Fruit fly (Drosophila melanogaster) whole organism, larva: ENCODE results near the gene AcCoAS.

Source experiments
- noc ChIP-seq: fragments of 200-800 bp; sonication (Bioruptor generic); optimal IDR thresholded peaks from 3 replicates; lab custom pipeline; 2019; ENCODE audit warnings: missing biosample characterization, mild to moderate bottlenecking, missing genetic modification characterization, moderate library complexity

The AcCoAS gene

DNA sequence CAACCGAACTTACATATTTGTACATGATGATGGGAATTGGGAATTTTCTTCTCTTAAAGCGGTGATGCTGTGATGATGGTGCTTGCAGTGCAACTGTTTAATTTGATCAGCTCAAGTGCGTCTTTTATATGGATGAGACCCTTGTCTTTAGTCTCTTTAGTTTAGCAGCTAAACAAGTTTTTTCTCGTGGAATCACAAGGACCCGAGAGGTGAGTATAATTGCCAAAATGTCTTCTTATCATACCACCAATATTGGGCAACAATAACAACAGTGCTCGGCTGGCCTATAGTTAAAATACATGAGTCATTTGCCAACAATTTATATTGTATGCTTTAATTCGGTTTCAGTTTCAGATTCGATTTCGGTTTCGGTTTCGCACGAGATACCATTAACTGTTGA, 17.7 kb upstream of the AcCoAS start, which contains the start of gene Edg78E:
Gene Edg78E (minus strand): TSS at position 101 of the 400 bp plus-strand sequence.
- TF ChIP-seq noc (tag; lab: Kevin White, UChicago): no peak

DNA sequence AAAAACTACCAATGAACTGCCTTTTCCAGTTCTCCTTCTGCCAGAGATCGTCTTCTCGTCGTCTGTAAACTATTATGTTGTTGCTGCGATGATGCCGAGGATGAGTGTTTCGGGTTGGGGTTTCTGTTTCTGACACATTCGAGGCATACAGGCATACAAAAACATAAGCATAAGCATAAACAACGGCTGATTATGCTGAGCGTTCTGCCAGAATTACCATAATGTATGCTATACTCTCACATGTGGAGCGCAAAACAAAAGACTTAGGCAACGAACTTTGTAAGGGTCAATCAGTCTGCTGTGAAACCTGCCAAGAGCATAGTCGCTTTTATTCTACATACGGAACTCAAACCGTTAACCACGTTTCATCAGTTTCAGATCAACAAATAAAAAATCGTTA, 14.2 kb upstream of the AcCoAS start, which contains the start of gene Cpr78Cb:
Gene Cpr78Cb (plus strand): TSS at position 291 of the 400 bp plus-strand sequence.
- TF ChIP-seq noc (tag; lab: Kevin White, UChicago): no peak

DNA sequence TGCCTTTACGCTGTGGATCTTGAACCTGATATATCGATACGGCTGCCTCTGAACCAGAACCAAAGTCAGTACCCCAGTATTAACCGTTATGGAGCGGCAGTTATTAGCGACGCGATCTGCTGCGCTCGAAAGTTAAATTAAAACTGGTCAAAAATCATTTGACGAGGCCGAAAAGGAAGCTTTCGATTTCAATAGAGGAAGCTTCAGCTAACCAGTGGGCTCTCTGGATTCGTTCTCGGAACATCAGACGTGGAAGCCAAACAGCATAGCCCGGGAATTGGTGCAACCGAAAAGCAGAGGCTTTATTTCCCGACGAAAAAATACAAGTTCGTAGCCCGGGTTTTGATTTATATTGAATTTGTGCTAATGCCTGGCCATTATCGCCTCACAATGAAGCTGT, 12.7 kb upstream of the AcCoAS start, which contains the start of gene Cpr78Ca:
Gene Cpr78Ca (minus strand): TSS at position 101 of the 400 bp plus-strand sequence.
- TF ChIP-seq noc (tag; lab: Kevin White, UChicago): no peak

DNA sequence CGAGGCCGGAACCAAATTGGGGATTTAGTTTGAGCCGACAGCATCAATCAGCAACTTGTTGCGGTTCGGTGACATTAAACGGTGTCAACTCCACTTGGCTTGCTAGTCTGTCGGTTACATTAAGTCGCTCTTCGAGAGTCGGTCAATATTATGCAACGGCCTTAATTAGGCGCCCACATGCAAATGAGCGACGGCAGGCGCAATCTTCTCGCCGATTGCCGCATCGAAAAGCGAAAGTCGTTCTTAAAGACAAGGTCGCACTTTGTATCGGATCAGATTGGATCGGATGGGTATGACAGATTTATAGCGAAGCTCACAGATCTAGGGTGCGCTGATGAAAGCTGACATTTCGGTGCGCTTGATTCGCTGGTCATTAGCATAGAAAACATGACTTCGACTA, 11.0 kb upstream of the AcCoAS start:
- no peak for TF ChIP-seq noc (tag; lab: Kevin White, UChicago)

DNA sequence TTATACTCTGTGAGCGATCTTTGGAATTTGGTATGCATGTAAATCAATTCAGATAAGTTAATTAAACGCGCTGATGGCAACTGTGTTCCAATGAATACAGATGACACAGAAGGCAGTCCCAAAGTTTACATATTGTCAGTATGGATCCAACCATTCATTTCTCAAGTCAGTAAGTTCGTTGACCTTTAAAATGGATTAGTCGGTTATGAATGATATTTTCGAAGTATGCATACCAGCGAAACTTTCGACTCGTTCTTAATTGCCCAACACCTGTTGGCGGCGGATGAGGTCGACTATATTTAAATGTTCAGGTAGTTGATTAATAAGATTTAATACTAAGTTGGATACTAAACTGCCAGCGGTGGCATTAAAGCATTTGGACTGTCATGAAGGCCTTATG, 10.3 kb upstream of the AcCoAS start:
- TF ChIP-seq noc (tag; lab: Kevin White, UChicago): no peak

DNA sequence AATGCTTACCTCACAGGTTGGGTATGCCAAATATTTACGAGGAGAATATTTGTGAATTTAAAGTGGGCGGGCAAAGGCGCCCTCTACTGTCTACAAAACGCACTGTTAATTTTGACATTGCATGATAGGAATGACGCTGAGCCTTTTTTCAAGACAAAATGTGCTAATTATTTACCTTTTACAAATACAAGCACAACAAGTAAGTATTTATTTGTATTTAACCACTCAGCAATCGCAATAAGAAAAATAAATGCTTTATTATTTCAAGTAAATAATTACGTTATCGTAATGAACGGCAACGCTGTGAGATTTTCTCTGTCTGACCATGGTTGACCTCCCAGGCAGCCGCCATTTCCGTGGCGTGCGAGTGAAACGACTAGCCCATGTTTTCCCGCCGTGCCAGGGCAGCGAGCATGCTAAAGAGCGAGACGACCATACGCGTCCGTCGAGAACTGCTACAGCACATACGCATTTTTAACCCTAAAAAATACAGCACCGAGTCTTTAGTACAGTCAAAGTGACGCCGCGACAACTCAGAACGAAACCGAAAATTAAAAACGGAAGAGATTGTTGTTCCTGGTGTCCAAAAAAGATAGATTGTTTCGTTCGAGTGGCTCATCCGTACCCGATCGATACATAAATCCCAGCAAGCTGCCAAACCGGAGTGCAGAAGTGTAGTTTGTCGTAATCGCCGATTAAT, 5.7 kb upstream of the AcCoAS start, which contains the start of the genes CG12974 and pzg:
Gene CG12974 (minus strand): TSS at position 324 of the 700 bp plus-strand sequence.
Gene pzg (plus strand): TSS at position 461 of the 700 bp plus-strand sequence.
- no peak for TF ChIP-seq noc (tag; lab: Kevin White, UChicago)

DNA sequence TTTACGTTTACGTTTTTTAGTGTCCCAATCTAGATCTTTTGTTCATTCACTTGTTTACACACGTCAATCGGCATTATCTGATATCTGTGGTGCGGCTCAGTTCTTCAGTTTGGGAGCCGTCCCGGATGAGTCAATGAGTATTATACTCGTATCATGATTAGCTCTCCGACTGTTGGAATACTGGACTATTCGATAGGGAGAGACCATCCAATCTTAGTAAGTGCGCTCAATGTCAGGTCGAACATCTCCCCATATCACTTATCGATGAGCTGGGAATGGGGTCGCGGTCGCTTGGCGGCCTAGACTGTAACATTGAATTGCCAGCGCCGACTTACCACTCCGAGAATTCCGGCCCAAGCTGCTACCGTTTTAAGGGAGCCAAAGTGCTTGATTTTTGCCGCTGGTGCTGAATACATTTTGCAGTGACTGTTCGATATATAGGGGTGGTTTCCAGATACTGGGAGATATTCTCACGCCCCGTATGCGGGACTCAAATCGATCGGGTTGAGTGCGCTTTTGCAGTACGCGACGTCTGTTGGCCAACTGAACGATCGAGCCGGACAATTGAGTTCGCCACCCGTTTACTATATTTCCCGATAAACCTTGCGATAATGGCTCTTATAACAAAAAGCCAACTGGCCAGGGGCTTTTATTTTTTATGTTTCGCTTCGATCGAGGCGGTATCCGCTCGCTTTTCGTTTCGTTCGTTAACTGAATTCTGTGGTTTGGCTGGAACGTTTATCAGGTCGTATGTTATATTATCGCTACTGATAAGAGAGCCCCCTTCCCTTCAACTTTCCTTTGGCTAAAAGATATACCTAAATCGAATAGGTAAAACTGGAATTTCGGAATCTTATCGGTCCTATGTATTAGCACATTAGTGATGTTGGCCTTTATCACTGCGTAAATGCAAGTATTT, 4.9 kb upstream of the AcCoAS start:
- TF ChIP-seq noc (tag; lab: Kevin White, UChicago): no peak

DNA sequence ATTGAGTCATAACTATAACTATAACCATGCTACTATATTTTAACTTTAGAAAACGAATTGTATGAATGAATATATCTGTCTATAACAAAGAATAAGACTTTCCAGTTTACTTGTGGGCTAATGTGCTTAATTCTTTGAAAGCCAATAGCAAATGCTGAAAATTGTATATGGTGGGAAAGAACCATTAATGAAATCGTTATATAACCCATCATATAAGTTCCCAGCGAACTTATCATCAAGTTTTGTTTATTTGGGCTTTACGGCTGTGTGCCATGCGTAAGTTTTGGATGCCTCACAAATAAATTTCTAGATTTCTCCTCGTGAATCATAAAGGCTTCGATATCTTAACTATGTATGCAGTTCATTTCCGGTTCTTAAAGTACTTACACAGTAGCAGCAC, 3.8 kb upstream of the AcCoAS start:
- no peak for TF ChIP-seq noc (tag; lab: Kevin White, UChicago)

DNA sequence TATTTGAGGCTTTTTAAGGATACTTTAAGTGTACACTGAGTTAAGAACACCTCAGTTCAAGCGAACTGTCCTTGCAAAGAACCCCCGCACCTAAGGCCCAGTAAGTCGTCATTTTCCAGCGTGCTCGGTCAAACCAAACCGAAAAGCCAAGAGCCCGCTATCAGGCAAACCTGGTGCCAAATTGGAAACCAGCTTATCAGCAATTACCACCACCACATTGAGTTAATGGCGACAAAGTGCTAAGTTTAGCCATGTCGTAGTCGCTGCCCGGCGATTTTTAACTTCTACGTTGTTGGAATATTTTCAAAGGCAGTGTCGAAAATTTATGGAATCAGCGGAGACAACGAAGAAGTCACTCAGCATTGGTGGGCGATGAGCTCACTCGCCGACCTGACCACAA, 2.7 kb upstream of the AcCoAS start:
- no peak for TF ChIP-seq noc (tag; lab: Kevin White, UChicago)

DNA sequence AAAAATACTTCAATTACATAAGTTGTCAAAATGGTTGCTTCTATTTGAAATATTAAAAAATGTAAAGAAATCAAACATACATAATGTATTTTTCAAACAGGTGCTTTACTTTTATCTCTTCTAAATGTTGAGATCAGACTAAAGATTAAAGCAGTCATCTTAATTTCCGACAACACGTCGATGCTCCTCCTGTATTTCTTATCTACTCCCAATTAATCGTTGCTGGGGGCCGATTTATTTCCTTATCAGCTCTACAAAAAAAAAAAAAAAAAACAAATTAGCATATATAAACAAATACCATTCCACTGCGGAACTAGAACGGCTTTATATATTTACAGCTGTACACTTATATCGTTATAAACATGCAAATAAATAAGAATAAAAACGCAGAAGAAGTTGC, 1.7 kb upstream of the AcCoAS start:
- no peak for TF ChIP-seq noc (tag; lab: Kevin White, UChicago)

DNA sequence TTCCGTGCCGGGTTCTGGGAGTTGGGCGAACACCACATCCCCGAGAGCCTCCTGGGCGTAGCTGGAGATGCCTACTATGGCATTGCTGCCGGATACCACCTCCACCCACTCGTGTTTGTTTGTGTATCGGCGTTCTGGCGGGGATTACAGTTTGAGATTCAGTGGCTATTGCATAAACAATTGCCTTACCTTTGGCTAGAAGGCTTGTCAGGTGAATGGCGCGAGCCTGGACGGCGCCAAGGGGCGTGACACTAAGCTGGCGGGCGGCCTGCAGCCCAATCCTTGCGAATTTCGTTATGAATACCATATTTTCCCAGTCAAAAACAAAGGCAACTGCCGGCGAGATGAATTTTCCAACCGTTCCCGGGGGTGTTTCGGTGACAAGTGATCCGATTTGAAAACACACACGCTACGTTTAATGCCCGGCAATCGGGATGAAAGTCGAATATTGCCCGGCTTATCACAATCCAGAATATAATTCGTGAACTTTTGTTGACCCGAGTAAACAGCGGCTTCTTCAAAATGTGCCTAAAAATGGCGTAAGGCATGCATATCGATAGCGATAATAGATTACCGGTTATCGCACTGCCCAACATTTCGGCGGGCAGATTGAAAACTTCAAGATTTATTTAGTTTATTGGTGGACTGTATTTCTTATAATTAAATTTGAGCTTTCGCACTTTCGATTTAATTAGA, 1.1 kb upstream of the AcCoAS start, which contains the start of gene ppl:
Gene ppl (minus strand): TSS at position 511 of the 696 bp plus-strand sequence.
- peak; percentile 27 for TF ChIP-seq noc (tag; lab: Kevin White, UChicago)

DNA sequence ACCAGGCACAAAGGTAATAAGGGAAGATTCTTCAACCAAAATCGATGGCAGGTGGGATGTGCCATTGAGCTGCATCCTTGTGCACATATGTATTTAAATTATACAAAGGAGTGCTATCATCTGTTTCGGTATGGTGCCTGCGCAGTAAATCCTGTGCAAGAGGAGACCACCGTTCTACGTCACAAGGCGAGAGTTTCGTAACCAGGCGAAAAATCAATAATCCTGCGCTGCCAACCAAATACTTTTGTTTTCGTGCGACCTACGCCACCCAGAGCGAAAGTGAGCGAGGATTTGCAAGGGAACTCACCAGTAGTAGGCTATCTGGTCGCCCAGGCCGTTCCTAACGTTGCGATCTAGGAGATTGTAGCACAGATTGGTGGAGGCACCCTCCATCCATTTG, 875 bp downstream of the AcCoAS start:
- TF ChIP-seq noc (tag; lab: Kevin White, UChicago): no peak

DNA sequence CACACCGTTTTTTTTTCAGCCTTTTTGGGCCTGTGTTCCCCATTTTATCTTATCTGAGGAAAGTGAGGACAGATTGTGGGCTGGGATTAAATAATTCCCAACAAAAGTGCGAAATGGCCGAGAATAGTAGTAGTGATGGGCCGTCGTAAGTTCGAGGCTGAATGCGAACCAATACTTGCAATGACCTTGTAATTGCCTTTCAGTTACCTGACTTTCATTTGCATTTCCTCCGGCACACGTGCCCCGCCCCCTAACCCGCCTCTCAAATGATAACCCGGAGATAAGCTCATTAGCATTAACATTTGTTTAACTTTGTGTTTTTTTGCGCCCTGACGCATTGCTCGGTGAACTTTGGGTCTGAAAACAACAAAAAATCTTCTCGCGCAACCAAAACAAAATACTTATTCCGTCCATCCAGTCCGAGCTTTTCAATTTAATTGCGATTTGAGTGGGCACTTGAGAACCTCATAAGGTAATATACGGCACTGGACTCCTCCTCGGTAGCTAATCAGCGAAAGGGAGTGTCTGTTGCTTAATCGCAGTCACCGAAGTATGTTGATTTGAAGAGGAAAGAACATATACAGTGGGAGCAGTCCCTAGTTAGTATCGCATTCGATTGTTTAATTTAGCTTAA, 2.0 kb downstream of the AcCoAS start:
- TF ChIP-seq noc (tag; lab: Kevin White, UChicago): peak; percentile 66

DNA sequence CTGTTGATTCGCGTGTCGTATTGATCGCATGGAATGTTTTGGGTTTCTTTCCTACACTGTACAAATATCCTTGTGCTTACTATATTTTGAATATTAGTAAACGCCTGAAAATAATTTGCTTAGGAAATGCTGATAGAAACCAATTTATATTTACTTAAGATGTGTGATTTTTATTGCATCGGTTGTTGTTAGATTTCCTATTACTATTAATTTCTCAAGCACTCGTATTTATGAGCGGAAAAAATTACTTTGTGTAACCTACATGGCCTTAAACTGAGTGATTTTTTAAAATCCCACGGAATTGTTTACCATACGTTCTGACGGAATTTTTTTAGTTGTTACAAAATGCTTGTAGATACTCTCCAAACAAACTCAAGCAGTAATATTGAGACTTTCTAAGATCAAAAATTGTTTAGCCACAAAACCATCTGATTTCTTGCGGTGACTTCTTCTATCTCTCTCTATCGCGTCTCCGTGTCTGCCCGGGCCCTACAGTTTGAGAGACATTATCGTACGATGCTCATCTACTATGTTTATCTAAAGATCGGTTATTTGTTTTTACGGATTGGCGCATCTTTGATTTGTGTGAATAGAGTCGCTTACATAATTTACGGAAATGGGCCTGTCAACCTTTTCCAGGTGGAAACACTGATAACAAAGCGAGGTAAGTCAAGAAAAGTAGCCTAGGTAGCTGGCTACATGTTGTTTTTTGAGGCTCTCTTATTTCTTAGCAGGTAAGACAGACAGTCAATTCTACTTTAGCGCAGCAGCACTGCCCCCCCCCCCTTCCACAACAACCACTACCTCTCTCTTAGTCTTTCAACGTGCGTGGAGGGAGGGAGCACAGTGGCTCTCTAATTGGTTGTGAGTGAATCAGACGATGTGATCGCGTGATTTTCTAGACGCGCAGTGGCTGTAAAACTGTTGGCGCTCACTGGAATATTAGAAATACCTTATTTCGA, 3.5 kb downstream of the AcCoAS start:
- TF ChIP-seq noc (tag; lab: Kevin White, UChicago): peak; percentile 35
